Worm (Caenorhabditis elegans): Measurements from ENCODE around the gene str-246.

The str-246 gene

ce11 chrIII:11090870-11091386, 13.4 kb downstream of the str-246 start:
- TF ChIP-seq sma-9 (GFP tag; optimal IDR thresholded peaks at IDR 0.05) (peak; percentile 33), sma-9 (tag; optimal IDR thresholded peaks at IDR 0.05) (no peak), ztf-11 (tag; optimal IDR thresholded peaks at IDR 0.05) (no peak), lin-39 (tag; optimal IDR thresholded peaks at IDR 0.05) (no peak), nhr-21 (tag; optimal IDR thresholded peaks at IDR 0.05) (peak; percentile 7), blmp-1 (tag; optimal IDR thresholded peaks at IDR 0.05; ENCODE audit: insufficient read depth) (no peak), ceh-16 (tag; optimal IDR thresholded peaks at IDR 0.05) (peak; percentile 13), nhr-25 (tag; optimal IDR thresholded peaks at IDR 0.05) (peak; percentile 9), ztf-1 (GFP tag; conservative IDR thresholded peaks at IDR 0.05) (no peak), snpc-4 (tag; optimal IDR thresholded peaks at IDR 0.05) (peak; percentile 93), aly-2 (tag; optimal IDR thresholded peaks at IDR 0.05) (no peak), nhr-11 (tag; optimal IDR thresholded peaks at IDR 0.05) (no peak), lin-13 (GFP tag; optimal IDR thresholded peaks at IDR 0.05) (peak; percentile 43), nhr-23 (tag; optimal IDR thresholded peaks at IDR 0.05) (no peak), ama-1 (optimal IDR thresholded peaks at IDR 0.05) (peak; percentile 94)

DNA sequence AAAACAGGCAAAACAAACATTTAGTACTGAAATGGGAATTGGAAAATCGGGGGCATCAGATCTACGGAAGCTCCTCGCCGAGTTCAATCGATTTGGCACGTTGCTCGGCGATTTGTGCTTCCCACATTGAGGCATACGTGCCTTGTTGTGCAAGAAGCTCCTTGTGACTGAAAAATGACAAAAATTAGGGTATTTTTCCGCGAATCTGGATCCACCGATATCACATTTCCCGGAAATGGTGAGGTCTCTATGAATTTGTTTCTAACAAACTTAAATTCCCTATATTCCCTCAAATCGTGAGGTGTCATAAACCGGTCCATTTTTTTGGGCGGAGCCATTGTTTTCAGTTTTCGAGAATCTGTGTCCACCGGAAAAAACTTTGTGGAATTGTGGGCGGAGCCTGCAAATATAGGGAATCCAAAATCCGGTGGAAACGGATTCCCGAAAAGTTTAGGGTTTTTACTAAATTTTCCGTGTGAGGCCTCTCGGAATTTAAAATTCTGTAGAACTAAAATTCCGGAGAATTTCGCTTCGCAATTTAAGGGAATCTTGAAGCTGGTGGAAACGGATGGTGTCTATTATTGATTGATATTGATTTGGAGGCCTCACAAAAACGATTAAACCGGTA, 14.3 kb downstream of the str-246 start:
- TF ChIP-seq C34F6.9 (tag; optimal IDR thresholded peaks at IDR 0.05), result no peak
- TF ChIP-seq ztf-1 (GFP tag; conservative IDR thresholded peaks at IDR 0.05), result 0 out of 2 replicates have a peak, but pooled peaks have one; percentile 77
- TF ChIP-seq lsy-2 (tag; optimal IDR thresholded peaks at IDR 0.05), result peak in 1 of 2 experiments; percentile 31
- TF ChIP-seq aly-2 (tag; optimal IDR thresholded peaks at IDR 0.05), result no peak
- peak; percentile 9 for TF ChIP-seq F13H6.1 (tag; optimal IDR thresholded peaks at IDR 0.05)
- peak; percentile 71 for TF ChIP-seq sma-3 (GFP tag; optimal IDR thresholded peaks at IDR 0.05)

- TF ChIP-seq lin-13 (GFP tag; optimal IDR thresholded peaks at IDR 0.05), result no peak
- TF ChIP-seq unc-55 (GFP tag; optimal IDR thresholded peaks at IDR 0.05), result peak; percentile 17
Measured at ce11 chrIII:11093489-11093888, 16.0 kb downstream of the str-246 start.

DNA sequence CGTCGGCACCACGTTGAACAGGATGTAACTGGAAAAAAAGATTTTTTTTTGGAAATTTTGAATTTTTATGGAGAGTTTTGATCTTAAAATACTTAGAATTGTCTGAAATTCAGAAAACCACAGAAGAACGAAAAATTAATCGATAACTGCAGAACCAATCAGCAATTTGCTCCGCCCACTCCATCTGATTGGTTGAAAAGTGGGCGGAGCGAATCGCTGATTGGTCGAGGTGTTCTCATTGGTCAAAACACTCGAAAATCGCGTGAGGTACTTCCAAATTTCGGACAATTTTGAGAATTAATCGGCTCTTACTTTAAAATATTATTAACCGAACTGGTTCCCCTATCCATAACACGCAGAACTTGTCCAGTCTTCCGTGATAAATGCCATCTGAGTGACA, 18.2 kb downstream of the str-246 start:
- TF ChIP-seq nhr-6 (tag; optimal IDR thresholded peaks at IDR 0.05), result no peak
- no peak for TF ChIP-seq unc-55 (GFP tag; optimal IDR thresholded peaks at IDR 0.05)
- TF ChIP-seq lin-11 (tag; optimal IDR thresholded peaks at IDR 0.05), result no peak
- no peak for TF ChIP-seq nhr-23 (tag; optimal IDR thresholded peaks at IDR 0.05)
- TF ChIP-seq ztf-4 (tag; optimal IDR thresholded peaks at IDR 0.05), result no peak
- no peak for TF ChIP-seq gmeb-1 (tag; optimal IDR thresholded peaks at IDR 0.05)
- TF ChIP-seq nhr-10 (tag; optimal IDR thresholded peaks at IDR 0.05), result no peak

DNA sequence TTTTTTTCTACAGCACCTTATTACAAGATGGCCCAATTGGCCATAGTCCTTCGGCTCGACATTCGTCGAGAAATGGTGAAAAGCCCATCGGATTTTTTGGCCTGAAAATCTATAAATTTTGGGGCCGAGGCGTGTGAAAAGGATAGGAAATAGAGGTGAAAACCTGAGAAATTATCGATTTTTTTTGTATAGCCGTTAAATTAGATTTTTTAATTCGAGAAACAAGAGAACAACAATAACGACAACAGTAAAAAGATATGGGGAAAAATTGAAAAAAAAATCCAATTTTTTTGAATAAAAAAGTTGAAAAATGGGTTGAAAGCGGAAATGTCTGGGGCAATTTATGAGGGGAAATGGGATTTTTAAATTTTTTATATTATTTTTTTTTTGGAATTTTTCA, 22.4 kb downstream of the str-246 start, which contains the start of gene hmt-1:
Gene hmt-1, minus strand, starts transcription at position 101 of the 400 bp plus-strand sequence.
- TF ChIP-seq egl-27 (tag; optimal IDR thresholded peaks at IDR 0.05), result no peak
- TF ChIP-seq ztf-11 (tag; optimal IDR thresholded peaks at IDR 0.05), result no peak
- no peak for TF ChIP-seq lin-11 (tag; optimal IDR thresholded peaks at IDR 0.05)

- TF ChIP-seq dmd-4 (tag; optimal IDR thresholded peaks at IDR 0.05) (no peak), nhr-21 (tag; optimal IDR thresholded peaks at IDR 0.05) (no peak), nhr-6 (tag; optimal IDR thresholded peaks at IDR 0.05) (no peak), aly-2 (tag; optimal IDR thresholded peaks at IDR 0.05) (no peak), nhr-11 (tag; optimal IDR thresholded peaks at IDR 0.05) (no peak), zag-1 (tag; optimal IDR thresholded peaks at IDR 0.05) (no peak)
Measured at ce11 chrIII:11101246-11101645, 23.7 kb downstream of the str-246 start.

DNA sequence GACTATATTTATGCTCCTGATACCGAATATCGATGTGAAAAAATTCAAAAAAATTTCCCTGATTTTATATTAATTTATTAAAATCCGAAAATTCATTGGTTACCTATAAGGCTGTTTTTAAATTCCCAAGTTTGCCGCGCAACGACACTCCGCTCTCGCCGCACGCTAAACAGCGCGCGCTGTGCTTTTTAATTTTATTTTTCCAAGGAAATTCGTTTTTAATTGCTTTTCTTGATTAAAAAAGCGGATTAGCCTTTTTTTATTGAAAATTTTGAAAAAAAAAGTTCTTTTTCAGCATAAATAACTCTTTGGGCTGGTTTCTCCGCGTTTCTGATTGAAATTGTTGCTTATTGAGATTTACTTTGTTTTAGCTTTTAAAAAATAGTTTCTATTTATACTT, 29.8 kb downstream of the str-246 start:
- TF ChIP-seq blmp-1 (tag; optimal IDR thresholded peaks at IDR 0.05; ENCODE audit: insufficient read depth) (no peak), elt-3 (tag; optimal IDR thresholded peaks at IDR 0.05) (no peak), ceh-82 (tag; optimal IDR thresholded peaks at IDR 0.05) (no peak), lin-39 (tag; optimal IDR thresholded peaks at IDR 0.05) (no peak), ztf-11 (tag; optimal IDR thresholded peaks at IDR 0.05) (no peak), nhr-25 (tag; optimal IDR thresholded peaks at IDR 0.05) (no peak), F13H6.1 (tag; optimal IDR thresholded peaks at IDR 0.05) (no peak), sma-9 (GFP tag; optimal IDR thresholded peaks at IDR 0.05) (no peak), sma-9 (tag; optimal IDR thresholded peaks at IDR 0.05) (no peak), unc-62 (GFP tag; optimal IDR thresholded peaks at IDR 0.05) (no peak), snpc-4 (tag; optimal IDR thresholded peaks at IDR 0.05) (no peak)

All from whole organism, L2 larva.